Worm (Caenorhabditis elegans) whole organism, late embryonic: ENCODE data around the gene xbx-6.

ENCODE experiments used
- C08G9.2 ChIP-seq: sonication (generic microtip); optimal IDR thresholded peaks from 2 replicates; lab custom pipeline; 2016; ENCODE audit warnings: mild to moderate bottlenecking, missing genetic modification characterization, moderate library complexity, missing compliant biosample characterization
- ceh-2 ChIP-seq: sonication (generic microtip); optimal IDR thresholded peaks from 2 replicates; lab custom pipeline; 2016; ENCODE audit warnings: missing genotype, missing genetic modification characterization, missing compliant biosample characterization
- ceh-30 ChIP-seq: fragments of 150-350 bp; optimal IDR thresholded peaks from 2 replicates; lab custom pipeline; 2014; ENCODE audit warnings: missing biosample characterization, missing genetic modification characterization
- ceh-34 ChIP-seq: sonication (generic microtip); optimal IDR thresholded peaks from 2 replicates; lab custom pipeline; 2016; ENCODE audit warnings: mild to moderate bottlenecking, missing genetic modification characterization, missing compliant biosample characterization
- dve-1 ChIP-seq: sonication (generic microtip); optimal IDR thresholded peaks from 2 replicates; lab custom pipeline; 2017; ENCODE audit warnings: antibody characterized with exemption, mild to moderate bottlenecking, missing genetic modification characterization, missing compliant biosample characterization
- hlh-15 ChIP-seq: sonication (generic microtip); optimal IDR thresholded peaks from 2 replicates; lab custom pipeline; 2016; ENCODE audit warnings: missing genetic modification characterization, missing compliant biosample characterization
- ref-2 ChIP-seq: sonication (generic microtip); optimal IDR thresholded peaks from 2 replicates; lab custom pipeline; 2016; ENCODE audit warnings: missing genetic modification characterization, missing compliant biosample characterization
- syd-9 ChIP-seq: sonication (generic microtip); optimal IDR thresholded peaks from 2 replicates; lab custom pipeline; 2016; ENCODE audit warnings: mild to moderate bottlenecking, missing genetic modification characterization, moderate library complexity, missing compliant biosample characterization

ce11 chrV:9729462-9730162 is 26.8 kb downstream of the xbx-6 start, which contains the start of the genes aagr-3 and drap-1:
- TF ChIP-seq dve-1 (tag; lab: Kevin White, UChicago) (no peak), ceh-34 (tag; lab: Kevin White, UChicago) (no peak), C08G9.2 (tag; lab: Kevin White, UChicago) (no peak), ceh-30 (tag; lab: Kevin White, UChicago) (no peak), syd-9 (tag; lab: Kevin White, UChicago) (no peak), hlh-15 (no peak), ref-2 (tag; lab: Kevin White, UChicago) (no peak), ceh-2 (tag; lab: Kevin White, UChicago) (no peak)
